Fruit fly (Drosophila melanogaster) whole organism, embryonic: ENCODE results near the gene Pat1.

Source experiments
- BtbVII ChIP-seq: fragments of 200-800 bp; sonication (Bioruptor generic); optimal IDR thresholded peaks from 3 replicates; lab custom pipeline; 2017; ENCODE audit warnings: missing biosample characterization, mild to moderate bottlenecking, missing genetic modification characterization
- CG1024 ChIP-seq: fragments of 200-800 bp; sonication (Bioruptor generic); IDR thresholded peaks from 2 replicates; pipeline ENCODE4 v1.3.6; 2022; ENCODE audit warnings: missing biosample characterization, missing genetic modification characterization
- CG10979 ChIP-seq: fragments of 200-800 bp; sonication (Bioruptor generic); optimal IDR thresholded peaks from 2 replicates; lab custom pipeline; 2018; ENCODE audit warnings: missing biosample characterization, mild to moderate bottlenecking, missing genetic modification characterization, moderate library complexity
- CG11398 ChIP-seq: fragments of 200-800 bp; sonication (Bioruptor generic); optimal IDR thresholded peaks from 2 replicates; lab custom pipeline; 2016; ENCODE audit warnings: missing biosample characterization, missing genetic modification characterization
- CG12659 ChIP-seq: fragments of 200-800 bp; sonication (Bioruptor generic); optimal IDR thresholded peaks from 3 replicates; lab custom pipeline; 2017; ENCODE audit warnings: mild to moderate bottlenecking, missing biosample characterization, missing genetic modification reagents, missing genetic modification characterization
- CG14965 ChIP-seq: fragments of 200-800 bp; sonication (Bioruptor generic); optimal IDR thresholded peaks from 2 replicates; lab custom pipeline; 2016; ENCODE audit warnings: missing biosample characterization, missing genetic modification characterization, borderline replicate concordance
- CG16813 ChIP-seq: fragments of 200-800 bp; sonication (Bioruptor generic); IDR thresholded peaks from 3 replicates; pipeline ENCODE4 v1.3.6; 2022; ENCODE audit warnings: missing biosample characterization, missing genetic modification characterization; ENCODE audit not compliant: partially characterized antibody
- CG17328 ChIP-seq: fragments of 200-800 bp; sonication (Bioruptor generic); IDR thresholded peaks from 2 replicates; pipeline ENCODE4 v1.3.6; 2022; ENCODE audit warnings: missing biosample characterization, missing genetic modification characterization
- CG1792 ChIP-seq: fragments of 200-800 bp; sonication (Bioruptor generic); optimal IDR thresholded peaks from 2 replicates; lab custom pipeline; 2016; ENCODE audit warnings: missing biosample characterization, missing genetic modification characterization
- CG2120 ChIP-seq: fragments of 200-800 bp; sonication (Bioruptor generic); optimal IDR thresholded peaks from 3 replicates; lab custom pipeline; 2016; ENCODE audit warnings: missing biosample characterization, missing genetic modification characterization
- CG2678 ChIP-seq: fragments of 200-800 bp; sonication (Bioruptor generic); optimal IDR thresholded peaks from 3 replicates; lab custom pipeline; 2019; ENCODE audit warnings: missing biosample characterization, mild to moderate bottlenecking, missing genetic modification characterization, moderate library complexity
- CG4328 ChIP-seq: fragments of 200-800 bp; sonication (Bioruptor generic); optimal IDR thresholded peaks from 3 replicates; lab custom pipeline; 2017; ENCODE audit warnings: missing biosample characterization, missing genetic modification reagents, missing genetic modification characterization
- CG8089 ChIP-seq: fragments of 200-800 bp; sonication (Bioruptor generic); optimal IDR thresholded peaks from 3 replicates; lab custom pipeline; 2016; ENCODE audit warnings: missing biosample characterization, missing genetic modification characterization
- Dll ChIP-seq: fragments of 200-800 bp; sonication (Bioruptor generic); IDR thresholded peaks from 4 replicates; pipeline ENCODE4 v1.3.6; 2022; ENCODE audit warnings: missing biosample characterization, missing genetic modification characterization; ENCODE audit not compliant: partially characterized antibody
- Dref ChIP-seq: fragments of 200-800 bp; sonication (Bioruptor generic); IDR thresholded peaks from 2 replicates; pipeline ENCODE4 v1.3.6; 2022; ENCODE audit warnings: missing biosample characterization, missing genetic modification characterization
- H15 ChIP-seq: fragments of 200-800 bp; sonication (Bioruptor generic); IDR thresholded peaks from 3 replicates; pipeline ENCODE4 v1.3.6; 2022; ENCODE audit warnings: missing biosample characterization, missing genetic modification characterization
- HLH54F ChIP-seq: fragments of 200-800 bp; sonication (Bioruptor generic); optimal IDR thresholded peaks from 3 replicates; lab custom pipeline; 2016; ENCODE audit warnings: missing biosample characterization, missing genetic modification characterization
- HmgZ ChIP-seq: fragments of 200-800 bp; sonication (Bioruptor generic); optimal IDR thresholded peaks from 2 replicates; lab custom pipeline; 2018; ENCODE audit warnings: missing biosample characterization, mild to moderate bottlenecking, missing genetic modification characterization
- Med ChIP-seq: fragments of 200-800 bp; sonication (Bioruptor generic); peaks from one replicate; lab custom pipeline; 2016; ENCODE audit warnings: missing biosample characterization, missing genetic modification characterization, mild to moderate bottlenecking, inconsistent platforms, moderate library complexity
- Mes4 ChIP-seq: fragments of 200-800 bp; sonication (Bioruptor generic); optimal IDR thresholded peaks from 2 replicates; lab custom pipeline; 2016; ENCODE audit warnings: missing biosample characterization, missing genetic modification characterization
- Oli ChIP-seq: fragments of 200-800 bp; sonication (Bioruptor generic); optimal IDR thresholded peaks from 2 replicates; lab custom pipeline; 2018; ENCODE audit warnings: missing biosample characterization, mild to moderate bottlenecking, missing genetic modification characterization, moderate library complexity
- Opbp ChIP-seq: fragments of 200-800 bp; sonication (Bioruptor generic); IDR thresholded peaks from 3 replicates; pipeline ENCODE4 v1.3.6; 2022; ENCODE audit warnings: missing biosample characterization, missing genetic modification characterization; ENCODE audit not compliant: partially characterized antibody
- Scr ChIP-seq: fragments of 200-800 bp; sonication (Bioruptor generic); IDR thresholded peaks from 2 replicates; pipeline ENCODE4 v1.3.6; 2022; ENCODE audit warnings: missing biosample characterization, missing genetic modification characterization; ENCODE audit not compliant: partially characterized antibody
- Side ChIP-seq: fragments of 200-800 bp; sonication (Bioruptor generic); optimal IDR thresholded peaks from 2 replicates; lab custom pipeline; 2016; ENCODE audit warnings: missing biosample characterization, missing genetic modification characterization
- Sox100B ChIP-seq: fragments of 200-800 bp; sonication (Bioruptor generic); optimal IDR thresholded peaks from 3 replicates; lab custom pipeline; 2018; ENCODE audit warnings: missing biosample characterization, mild to moderate bottlenecking, missing genetic modification characterization
- Sry-β ChIP-seq: fragments of 200-800 bp; sonication (Bioruptor generic); optimal IDR thresholded peaks from 2 replicates; lab custom pipeline; 2018; ENCODE audit warnings: missing biosample characterization, mild to moderate bottlenecking, missing genetic modification characterization, moderate library complexity
- Ssrp ChIP-seq: fragments of 200-800 bp; sonication (Bioruptor generic); optimal IDR thresholded peaks from 2 replicates; lab custom pipeline; 2018; ENCODE audit warnings: missing biosample characterization, mild to moderate bottlenecking, missing genetic modification characterization, moderate library complexity
- Xrp1 ChIP-seq: fragments of 200-800 bp; sonication (Bioruptor generic); IDR thresholded peaks from 2 replicates; pipeline ENCODE4 v1.3.6; 2022; ENCODE audit warnings: missing biosample characterization, missing genetic modification characterization
- ac ChIP-seq: fragments of 200-800 bp; sonication (Bioruptor generic); optimal IDR thresholded peaks from 3 replicates; lab custom pipeline; 2017; ENCODE audit warnings: missing biosample characterization, mild to moderate bottlenecking, missing genetic modification characterization
- bab2 ChIP-seq: fragments of 200-800 bp; sonication (Bioruptor generic); optimal IDR thresholded peaks from 2 replicates; lab custom pipeline; 2016; ENCODE audit warnings: missing biosample characterization, missing genetic modification characterization
- caup ChIP-seq: fragments of 200-800 bp; sonication (Bioruptor generic); optimal IDR thresholded peaks from 3 replicates; lab custom pipeline; 2017; ENCODE audit warnings: missing biosample characterization, mild to moderate bottlenecking, missing genetic modification characterization, moderate library complexity; ENCODE audit not compliant: severe bottlenecking
- chif ChIP-seq, 2 experiments: fragments of 200-800 bp; sonication (Bioruptor generic); optimal IDR thresholded peaks; 3 replicates each; lab custom pipeline; 2016; ENCODE audit warnings: missing biosample characterization in 2 of 2, missing genetic modification characterization in 2 of 2
- danr ChIP-seq: fragments of 200-800 bp; sonication (Bioruptor generic); IDR thresholded peaks from 2 replicates; pipeline ENCODE4 v1.3.6; 2022; ENCODE audit warnings: missing biosample characterization, missing genetic modification characterization
- fd102C ChIP-seq: fragments of 200-800 bp; sonication (Bioruptor generic); optimal IDR thresholded peaks from 2 replicates; lab custom pipeline; 2018; ENCODE audit warnings: missing biosample characterization, mild to moderate bottlenecking, missing genetic modification characterization, moderate library complexity
- gem ChIP-seq: fragments of 200-800 bp; sonication (Bioruptor generic); optimal IDR thresholded peaks from 2 replicates; lab custom pipeline; 2019; ENCODE audit warnings: missing biosample characterization, mild to moderate bottlenecking, missing genetic modification characterization, moderate library complexity
- hkb ChIP-seq, 2 experiments: fragments of 200-800 bp in 1 of 2; fragments of >200 bp in 1 of 2; sonication (Bioruptor generic) in 1 of 2; IDR thresholded peaks in 1 of 2; optimal IDR thresholded peaks in 1 of 2; 2 replicates each; pipeline versions ENCODE4 v1.3.6 to Lab custom; 2017 to 2022; ENCODE audit warnings: missing biosample characterization in 1 of 2, missing genetic modification characterization in 1 of 2
- hth ChIP-seq: fragments of >200 bp; optimal IDR thresholded peaks from 2 replicates; lab custom pipeline; 2017; ENCODE audit warnings: inconsistent platforms
- inv ChIP-seq: fragments of 200-800 bp; sonication (Bioruptor generic); IDR thresholded peaks from 2 replicates; pipeline ENCODE4 v1.3.6; 2022; ENCODE audit warnings: missing biosample characterization, missing genetic modification characterization; ENCODE audit not compliant: partially characterized antibody
- lab ChIP-seq: fragments of 200-800 bp; sonication (Bioruptor generic); optimal IDR thresholded peaks from 3 replicates; lab custom pipeline; 2017; ENCODE audit warnings: missing biosample characterization, missing genetic modification characterization, mild to moderate bottlenecking, moderate library complexity, missing genetic modification reagents
- lmd ChIP-seq: fragments of 200-800 bp; sonication (Bioruptor generic); IDR thresholded peaks from 2 replicates; pipeline ENCODE4 v1.3.6; 2022; ENCODE audit warnings: missing biosample characterization, missing genetic modification characterization
- nau ChIP-seq: fragments of 200-800 bp; sonication (Bioruptor generic); optimal IDR thresholded peaks from 3 replicates; lab custom pipeline; 2017; ENCODE audit warnings: missing biosample characterization, mild to moderate bottlenecking, missing genetic modification characterization, missing genetic modification reagents
- nmo ChIP-seq: fragments of 200-800 bp; sonication (Bioruptor generic); optimal IDR thresholded peaks from 2 replicates; lab custom pipeline; 2018; ENCODE audit warnings: missing biosample characterization, mild to moderate bottlenecking, missing genetic modification characterization, moderate library complexity
- pb ChIP-seq: fragments of 200-800 bp; sonication (Bioruptor generic); optimal IDR thresholded peaks from 3 replicates; lab custom pipeline; 2016; ENCODE audit warnings: missing biosample characterization, missing genetic modification characterization
- pros ChIP-seq: fragments of 200-800 bp; sonication (Bioruptor generic); optimal IDR thresholded peaks from 3 replicates; lab custom pipeline; 2019; ENCODE audit warnings: missing biosample characterization, mild to moderate bottlenecking, missing genetic modification characterization, moderate library complexity
- schlank ChIP-seq: fragments of 200-800 bp; sonication (Bioruptor generic); optimal IDR thresholded peaks from 2 replicates; lab custom pipeline; 2018; ENCODE audit warnings: missing biosample characterization, mild to moderate bottlenecking, missing genetic modification characterization
- sisA ChIP-seq: fragments of 200-800 bp; sonication (Bioruptor generic); IDR thresholded peaks from 2 replicates; pipeline ENCODE4 v1.3.6; 2022; ENCODE audit warnings: missing biosample characterization, missing genetic modification characterization
- tap ChIP-seq: fragments of 200-800 bp; optimal IDR thresholded peaks from 3 replicates; lab custom pipeline; 2019; ENCODE audit warnings: missing biosample characterization, mild to moderate bottlenecking, missing genetic modification characterization, moderate library complexity
- tin ChIP-seq: fragments of 200-800 bp; sonication (Bioruptor generic); optimal IDR thresholded peaks from 3 replicates; lab custom pipeline; 2016; ENCODE audit warnings: missing biosample characterization, missing genetic modification characterization
- unc-4 ChIP-seq: fragments of 200-800 bp; sonication (Bioruptor generic); IDR thresholded peaks from 2 replicates; pipeline ENCODE4 v1.3.6; 2022; ENCODE audit warnings: missing biosample characterization, missing genetic modification characterization; ENCODE audit not compliant: partially characterized antibody
- wor ChIP-seq: fragments of 200-800 bp; sonication (Bioruptor generic); IDR thresholded peaks from 2 replicates; pipeline ENCODE4 v1.3.6; 2022; ENCODE audit warnings: missing biosample characterization, missing genetic modification characterization

Gene Pat1

dm6 chrX:6615476-6615875 is 24.9 kb downstream of the Pat1 start (continued):
- peak; percentile 38 for TF ChIP-seq Side (GFP tag; lab: Kevin White, UChicago)
- peak; percentile 69 for TF ChIP-seq lmd (GFP tag; lab: Robert Waterston, UW)
- TF ChIP-seq Mes4 (GFP tag; lab: Kevin White, UChicago), result peak; percentile 22
- no peak for TF ChIP-seq Opbp (GFP tag; lab: Robert Waterston, UW)
- TF ChIP-seq fd102C (GFP tag; lab: Kevin White, UChicago), result no peak
- peak; percentile 63 for TF ChIP-seq sisA (GFP tag; lab: Robert Waterston, UW)
- TF ChIP-seq CG12659, result no peak
- TF ChIP-seq pb (GFP tag; lab: Kevin White, UChicago), result no peak
- TF ChIP-seq CG1024 (GFP tag; lab: Robert Waterston, UW), result peak; percentile 43; the same call in 1 of the 2 replicates
- peak; percentile 44 for TF ChIP-seq CG17328 (GFP tag; lab: Robert Waterston, UW)
- no peak for TF ChIP-seq Dref
- peak; percentile 18 for TF ChIP-seq Sox100B (GFP tag; lab: Kevin White, UChicago)
- peak; percentile 68; the same call in 2 of the 3 replicates for TF ChIP-seq H15 (GFP tag; lab: Robert Waterston, UW)
- TF ChIP-seq caup (GFP tag; lab: Kevin White, UChicago), result no peak
- no peak for TF ChIP-seq Dll
- peak; percentile 84 for TF ChIP-seq Xrp1
- no peak for TF ChIP-seq inv (GFP tag; lab: Robert Waterston, UW)
- TF ChIP-seq tap, result peak; percentile 60
- TF ChIP-seq CG10979 (tag; lab: Kevin White, UChicago), result peak; percentile 72
- TF ChIP-seq nmo (GFP tag; lab: Kevin White, UChicago), result peak; percentile 45
- peak; percentile 10 for TF ChIP-seq lab (GFP tag; lab: Kevin White, UChicago)
- TF ChIP-seq CG4328 (GFP tag; lab: Kevin White, UChicago), result no peak
- peak; percentile 60 for TF ChIP-seq Med
- no peak for TF ChIP-seq Sry-β (GFP tag; lab: Kevin White, UChicago)
- no peak for TF ChIP-seq unc-4 (GFP tag; lab: Robert Waterston, UW)
- TF ChIP-seq HLH54F (GFP tag; lab: Kevin White, UChicago), result no peak
- peak; percentile 57 for TF ChIP-seq tin (GFP tag; lab: Kevin White, UChicago)
- TF ChIP-seq Oli (tag; lab: Kevin White, UChicago), result peak; percentile 40
- no peak for TF ChIP-seq BtbVII
- no peak for TF ChIP-seq CG14965 (GFP tag; lab: Kevin White, UChicago)
- no peak for TF ChIP-seq Scr (GFP tag; lab: Robert Waterston, UW)
- TF ChIP-seq schlank (tag; lab: Kevin White, UChicago), result no peak
- peak; percentile 5 for TF ChIP-seq CG11398
- no peak for TF ChIP-seq danr
- TF ChIP-seq chif (GFP tag; optimal IDR thresholded peaks at IDR 0.05; lab: Kevin White, UChicago), result peak; percentile 34 to 55
- TF ChIP-seq bab2 (GFP tag; lab: Kevin White, UChicago), result peak; percentile 7
- TF ChIP-seq gem (tag; lab: Kevin White, UChicago), result peak; percentile 61
- no peak for TF ChIP-seq pros (GFP tag; lab: Kevin White, UChicago)
- TF ChIP-seq wor (GFP tag; lab: Robert Waterston, UW), result peak; percentile 53
- TF ChIP-seq hkb (optimal IDR thresholded peaks at IDR 0.05; lab: Kevin White, UChicago), result no peak
- peak; percentile 57; the same call in 1 of the 2 replicates for TF ChIP-seq hkb (GFP tag; IDR thresholded peaks at IDR 0.05; lab: Robert Waterston, UW)
- peak; percentile 68 for TF ChIP-seq CG2678 (tag; lab: Kevin White, UChicago)
- TF ChIP-seq CG16813, result no peak
- TF ChIP-seq HmgZ, result no peak
- TF ChIP-seq CG1792 (GFP tag; lab: Kevin White, UChicago), result no peak
- TF ChIP-seq ac (GFP tag; lab: Kevin White, UChicago), result no peak
- no peak for TF ChIP-seq hth (lab: Kevin White, UChicago)
- TF ChIP-seq Ssrp (tag; lab: Kevin White, UChicago), result peak; percentile 75
- no peak for TF ChIP-seq CG2120 (GFP tag; lab: Kevin White, UChicago)
- TF ChIP-seq CG8089 (GFP tag; lab: Kevin White, UChicago), result no peak
- no peak for TF ChIP-seq nau (GFP tag; lab: Kevin White, UChicago)
